Fruit fly (Drosophila melanogaster): ENCODE data around the gene sofe.

- TF ChIP-seq CG14711 (tag; optimal IDR thresholded peaks at IDR 0.05): peak; percentile 61
- peak; percentile 73 for TF ChIP-seq bab1 (GFP tag; optimal IDR thresholded peaks at IDR 0.05)
- TF ChIP-seq CG7045 (GFP tag; optimal IDR thresholded peaks at IDR 0.05): no peak
- TF ChIP-seq tj (GFP tag; optimal IDR thresholded peaks at IDR 0.05): peak; percentile 35
- peak; percentile 60 for TF ChIP-seq Crg-1 (GFP tag; optimal IDR thresholded peaks at IDR 0.05)
- no peak for TF ChIP-seq Hr96 (GFP tag; optimal IDR thresholded peaks at IDR 0.05)
- TF ChIP-seq CG1620 (GFP tag; optimal IDR thresholded peaks at IDR 0.05): peak; percentile 84
- no peak for TF ChIP-seq CG5204 (GFP tag; optimal IDR thresholded peaks at IDR 0.05)
- TF ChIP-seq CG12768 (GFP tag; optimal IDR thresholded peaks at IDR 0.05): no peak
- TF ChIP-seq cnc (optimal IDR thresholded peaks at IDR 0.05): no peak
- TF ChIP-seq CG33017 (tag; optimal IDR thresholded peaks at IDR 0.05): no peak
Observed at dm6 chrX:10857376-10857775, at the start of gene sofe, which contains the start of gene CG2186.

All from whole organism, adult.